Fruit fly (Drosophila melanogaster): ENCODE results near the gene PKD.
A peak's percentile ranks its signal among the peaks of the same experiment; 100 is the strongest.

PKD gene

dm6 chr3R:18360630-18361260 is 46.5 kb upstream of the PKD start, which contains the start of gene CG15803 (continued):
- TF ChIP-seq sd (tag; optimal IDR thresholded peaks at IDR 0.05) = no peak
- no peak for TF ChIP-seq dimm (GFP tag; IDR thresholded peaks at IDR 0.05)
- 0 out of 2 replicates have a peak, but pooled peaks have one; percentile 24 for TF ChIP-seq sna (GFP tag; IDR thresholded peaks at IDR 0.05; ENCODE audit: partially characterized antibody)
- TF ChIP-seq stc (GFP tag; IDR thresholded peaks at IDR 0.05) = no peak; the same call in 1 of the 2 replicates
- peak; percentile 30 for TF ChIP-seq gem (tag; optimal IDR thresholded peaks at IDR 0.05)
- no peak for TF ChIP-seq Six4 (GFP tag; optimal IDR thresholded peaks at IDR 0.05)
- no peak for TF ChIP-seq NfI (GFP tag; optimal IDR thresholded peaks at IDR 0.05)
- no peak for TF ChIP-seq Nf-YB (GFP tag; optimal IDR thresholded peaks at IDR 0.05)
- TF ChIP-seq ERR (GFP tag; optimal IDR thresholded peaks at IDR 0.05) = no peak
- TF ChIP-seq stwl (tag; optimal IDR thresholded peaks at IDR 0.05) = no peak
- TF ChIP-seq dmrt11E (tag; optimal IDR thresholded peaks at IDR 0.05) = no peak
- peak; percentile 55 for TF ChIP-seq CG18599 (GFP tag; optimal IDR thresholded peaks at IDR 0.05)
- TF ChIP-seq Ravus (GFP tag; IDR thresholded peaks at IDR 0.05) = no peak
- no peak for TF ChIP-seq CG33213 (GFP tag; optimal IDR thresholded peaks at IDR 0.05)
- TF ChIP-seq CG16863 (GFP tag; optimal IDR thresholded peaks at IDR 0.05) = no peak
- TF ChIP-seq nerfin-1 (tag; optimal IDR thresholded peaks at IDR 0.05) = no peak
- TF ChIP-seq CG9215 (GFP tag; IDR thresholded peaks at IDR 0.05) = no peak
- TF ChIP-seq CG18262 (tag; optimal IDR thresholded peaks at IDR 0.05) = no peak
- no peak for TF ChIP-seq HLHmδ (GFP tag; optimal IDR thresholded peaks at IDR 0.05)
- no peak for TF ChIP-seq sc (optimal IDR thresholded peaks at IDR 0.05)
- no peak for TF ChIP-seq sc (GFP tag; optimal IDR thresholded peaks at IDR 0.05)
- TF ChIP-seq B-H2 (GFP tag; optimal IDR thresholded peaks at IDR 0.05) = no peak
- no peak for TF ChIP-seq Usf (GFP tag; optimal IDR thresholded peaks at IDR 0.05)
- TF ChIP-seq CG10147 (GFP tag; optimal IDR thresholded peaks at IDR 0.05) = no peak
- peak; percentile 5 for TF ChIP-seq lab (GFP tag; optimal IDR thresholded peaks at IDR 0.05)
- no peak for TF ChIP-seq tio (GFP tag; optimal IDR thresholded peaks at IDR 0.05)
- TF ChIP-seq repo (GFP tag; optimal IDR thresholded peaks at IDR 0.05) = no peak
- no peak for TF ChIP-seq Dip3 (GFP tag; optimal IDR thresholded peaks at IDR 0.05)
- no peak for TF ChIP-seq Sin3A (optimal IDR thresholded peaks at IDR 0.05)
- TF ChIP-seq CG16813 (GFP tag; IDR thresholded peaks at IDR 0.05; ENCODE audit: partially characterized antibody) = no peak
- TF ChIP-seq aop (GFP tag; IDR thresholded peaks at IDR 0.05) = no peak
- no peak for TF ChIP-seq CG6791 (GFP tag; IDR thresholded peaks at IDR 0.05; ENCODE audit: partially characterized antibody)
- no peak for TF ChIP-seq CG1647 (GFP tag; optimal IDR thresholded peaks at IDR 0.05)
- no peak for TF ChIP-seq CG30020 (tag; optimal IDR thresholded peaks at IDR 0.05)
- peak; percentile 5 for TF ChIP-seq CG12391 (tag; optimal IDR thresholded peaks at IDR 0.05)
- no peak for TF ChIP-seq Dfd (GFP tag; optimal IDR thresholded peaks at IDR 0.05)
- TF ChIP-seq Jarid2 (GFP tag; optimal IDR thresholded peaks at IDR 0.05) = peak; percentile 47
- TF ChIP-seq ham (GFP tag; IDR thresholded peaks at IDR 0.05) = no peak
- no peak for TF ChIP-seq CG31441 (GFP tag; IDR thresholded peaks at IDR 0.05)
- no peak for TF ChIP-seq CG15514 (GFP tag; optimal IDR thresholded peaks at IDR 0.05)
- no peak for TF ChIP-seq crc (GFP tag; optimal IDR thresholded peaks at IDR 0.05)
- no peak for TF ChIP-seq CG14441 (GFP tag; IDR thresholded peaks at IDR 0.05)
- no peak for TF ChIP-seq sens-2 (GFP tag; IDR thresholded peaks at IDR 0.05)
- no peak for TF ChIP-seq crp (GFP tag; optimal IDR thresholded peaks at IDR 0.05)
- TF ChIP-seq scrt (GFP tag; optimal IDR thresholded peaks at IDR 0.05) = peak; percentile 26
- no peak for TF ChIP-seq Elba2 (GFP tag; optimal IDR thresholded peaks at IDR 0.05)
- no peak for TF ChIP-seq Sox100B (GFP tag; optimal IDR thresholded peaks at IDR 0.05)
- TF ChIP-seq pnt (GFP tag; optimal IDR thresholded peaks at IDR 0.05) = no peak
- no peak for TF ChIP-seq BtbVII (GFP tag; optimal IDR thresholded peaks at IDR 0.05)
- TF ChIP-seq bowl (GFP tag; IDR thresholded peaks at IDR 0.05) = no peak
- no peak for TF ChIP-seq HLH3B (GFP tag; IDR thresholded peaks at IDR 0.05)
